Fruit fly (Drosophila melanogaster) whole organism, wandering third instar larva: Measurements from ENCODE around the gene GstO1.

Experiments
- Dfd ChIP-seq: fragments of >200 bp; optimal IDR thresholded peaks from 2 replicates; lab custom pipeline; 2017; ENCODE audit warnings: missing biosample characterization, missing genetic modification characterization
- GATAd ChIP-seq: sonication (Bioruptor generic); optimal IDR thresholded peaks from 2 replicates; lab custom pipeline; 2016; ENCODE audit warnings: missing biosample characterization, missing genetic modification characterization
- Hr78 ChIP-seq: fragments of >200 bp; optimal IDR thresholded peaks from 2 replicates; lab custom pipeline; 2017; ENCODE audit warnings: missing biosample characterization, missing genetic modification characterization
- br ChIP-seq: fragments of 200-800 bp; sonication (Bioruptor generic); optimal IDR thresholded peaks from 2 replicates; lab custom pipeline; 2016; ENCODE audit warnings: missing biosample characterization, missing genetic modification characterization
- foxo ChIP-seq, 2 experiments: fragments of 200-800 bp; sonication (Bioruptor generic); optimal IDR thresholded peaks; 2 replicates in 1 of 2; 3 replicates in 1 of 2; lab custom pipeline; 2016 to 2017; ENCODE audit warnings: missing biosample characterization in 2 of 2, missing genetic modification characterization in 2 of 2
- lola ChIP-seq: fragments of >200 bp; optimal IDR thresholded peaks from 2 replicates; lab custom pipeline; 2017; ENCODE audit warnings: missing biosample characterization, missing genetic modification characterization
- pan ChIP-seq: fragments of >200 bp; optimal IDR thresholded peaks from 2 replicates; lab custom pipeline; 2017
- psq ChIP-seq: fragments of 200-800 bp; sonication (Bioruptor generic); optimal IDR thresholded peaks from 3 replicates; lab custom pipeline; 2017; ENCODE audit warnings: missing biosample characterization, mild to moderate bottlenecking, missing genetic modification characterization, moderate library complexity
- sv ChIP-seq: fragments of 200-800 bp; sonication (Bioruptor generic); optimal IDR thresholded peaks from 3 replicates; lab custom pipeline; 2016; ENCODE audit warnings: missing biosample characterization, missing genetic modification characterization

- TF ChIP-seq pan (lab: Kevin White, UChicago) = no peak
- TF ChIP-seq foxo (GFP tag; optimal IDR thresholded peaks at IDR 0.05; lab: Kevin White, UChicago) = no peak
- no peak for TF ChIP-seq psq
- TF ChIP-seq GATAd (GFP tag; lab: Kevin White, UChicago) = no peak
- no peak for TF ChIP-seq sv (GFP tag; lab: Kevin White, UChicago)
- TF ChIP-seq Hr78 = no peak
- no peak for TF ChIP-seq br (GFP tag; lab: Kevin White, UChicago)
- TF ChIP-seq Dfd (GFP tag; lab: Kevin White, UChicago) = no peak
- TF ChIP-seq lola (GFP tag; lab: Kevin White, UChicago) = no peak
These were observed 35.2 kb upstream of the GstO1 start for dm6 chr3L:8559754-8560328.
